Worm (Caenorhabditis elegans): ENCODE results near the gene egl-26.

egl-26 gene

DNA sequence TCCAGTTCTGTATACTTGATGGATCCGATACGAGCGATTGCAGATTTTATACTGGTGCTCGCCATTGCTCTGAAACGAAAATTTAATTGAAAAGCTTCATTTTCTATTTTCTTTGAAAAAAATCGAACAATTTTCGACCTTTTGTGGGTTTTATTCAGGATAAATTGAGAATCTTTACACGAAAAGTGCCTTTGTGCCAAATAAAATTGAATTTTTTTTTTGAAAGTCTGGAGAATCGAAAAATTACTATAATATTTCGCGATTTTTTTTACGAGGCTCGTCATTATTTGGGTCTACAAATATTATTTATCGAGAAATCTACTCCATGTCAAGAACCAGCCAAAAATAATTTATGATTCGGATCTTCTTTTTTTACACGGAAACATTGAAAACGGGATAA is 27.5 kb upstream of the egl-26 start, which contains the start of gene F23F1.10:
F23F1.10 (minus strand) TSS at position 69 of the 400 bp plus-strand sequence.
- no peak for TF ChIP-seq nhr-237 (tag; optimal IDR thresholded peaks at IDR 0.05)
- no peak for TF ChIP-seq ztf-11 (tag; optimal IDR thresholded peaks at IDR 0.05)
- TF ChIP-seq lin-11 (tag; optimal IDR thresholded peaks at IDR 0.05), result no peak
- TF ChIP-seq unc-55 (GFP tag; optimal IDR thresholded peaks at IDR 0.05), result no peak
- TF ChIP-seq skn-1 (tag; optimal IDR thresholded peaks at IDR 0.05), result no peak
- no peak for TF ChIP-seq F13H6.1 (tag; optimal IDR thresholded peaks at IDR 0.05)
- no peak for TF ChIP-seq crh-2 (tag; optimal IDR thresholded peaks at IDR 0.05)
- no peak for TF ChIP-seq blmp-1 (tag; optimal IDR thresholded peaks at IDR 0.05; ENCODE audit: insufficient read depth)

DNA sequence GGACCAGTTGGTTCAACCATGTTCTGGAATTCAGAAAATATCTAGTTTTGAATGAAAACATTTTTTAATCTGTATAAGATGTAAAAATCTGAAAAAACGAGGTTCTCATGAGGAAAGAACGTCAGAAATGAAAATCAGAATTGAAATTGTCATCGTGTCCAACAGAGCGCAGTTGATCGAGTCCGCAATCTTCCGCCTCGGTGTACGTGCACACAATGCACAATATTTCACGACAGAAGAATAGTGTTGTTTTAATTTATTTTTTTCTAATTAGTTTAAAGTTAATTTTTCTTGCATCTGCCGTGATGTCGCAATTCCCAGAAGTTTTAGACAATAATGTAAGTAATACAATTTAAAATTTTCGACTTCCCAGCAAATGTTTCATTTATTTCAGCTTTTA is 25.8 kb upstream of the egl-26 start, which contains the start of gene nfyc-1:
nfyc-1 (plus strand) TSS at position 268 of the 400 bp plus-strand sequence.
- TF ChIP-seq fos-1 (tag; optimal IDR thresholded peaks at IDR 0.05) (peak; percentile 57), blmp-1 (tag; optimal IDR thresholded peaks at IDR 0.05; ENCODE audit: insufficient read depth) (peak; percentile 26), unc-62 (GFP tag; optimal IDR thresholded peaks at IDR 0.05) (no peak), nhr-21 (tag; optimal IDR thresholded peaks at IDR 0.05) (no peak), gmeb-1 (tag; optimal IDR thresholded peaks at IDR 0.05) (peak; percentile 48), ztf-4 (tag; optimal IDR thresholded peaks at IDR 0.05) (peak; percentile 24), lin-11 (tag; optimal IDR thresholded peaks at IDR 0.05) (peak; percentile 68), lsy-2 (tag; optimal IDR thresholded peaks at IDR 0.05) (peak in 1 of 2 experiments; percentile 82), nhr-25 (tag; optimal IDR thresholded peaks at IDR 0.05) (peak; percentile 41), zag-1 (tag; optimal IDR thresholded peaks at IDR 0.05) (no peak), crh-2 (tag; optimal IDR thresholded peaks at IDR 0.05) (peak; percentile 77), unc-55 (GFP tag; optimal IDR thresholded peaks at IDR 0.05) (peak; percentile 81), sma-9 (GFP tag; optimal IDR thresholded peaks at IDR 0.05) (peak; percentile 43), sma-9 (tag; optimal IDR thresholded peaks at IDR 0.05) (no peak), nhr-23 (tag; optimal IDR thresholded peaks at IDR 0.05) (no peak), sem-4 (tag; optimal IDR thresholded peaks at IDR 0.05) (no peak), C34F6.9 (tag; optimal IDR thresholded peaks at IDR 0.05) (peak; percentile 87), sma-3 (GFP tag; optimal IDR thresholded peaks at IDR 0.05) (peak; percentile 25), nhr-11 (tag; optimal IDR thresholded peaks at IDR 0.05) (no peak), nhr-129 (tag; optimal IDR thresholded peaks at IDR 0.05) (peak; percentile 60), nhr-12 (tag; optimal IDR thresholded peaks at IDR 0.05) (no peak), F13H6.1 (tag; optimal IDR thresholded peaks at IDR 0.05) (peak; percentile 23), lin-13 (GFP tag; optimal IDR thresholded peaks at IDR 0.05) (peak; percentile 68), skn-1 (tag; optimal IDR thresholded peaks at IDR 0.05) (peak; percentile 98)

DNA sequence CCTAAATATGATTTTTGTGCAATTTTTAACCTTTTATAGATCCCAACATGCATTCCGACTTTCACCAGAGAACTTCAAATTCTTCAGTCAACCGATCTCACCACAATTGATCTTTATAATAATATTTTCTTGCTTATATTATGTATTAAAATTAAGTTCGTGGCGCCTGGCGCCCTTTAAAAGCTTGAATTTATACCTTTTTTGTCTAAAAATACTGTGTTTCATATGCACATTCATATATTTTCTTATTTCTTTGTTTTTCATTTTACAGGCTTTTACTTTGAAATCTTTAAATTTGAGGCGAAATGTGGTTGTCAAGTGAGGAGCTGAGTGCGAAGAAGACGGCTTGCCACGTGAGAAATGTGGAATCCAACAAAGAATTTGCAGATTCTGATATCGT is 24.7 kb upstream of the egl-26 start, which contains the start of gene rpoa-49:
rpoa-49 (plus strand) TSS at position 301 of the 400 bp plus-strand sequence.
- no peak for TF ChIP-seq mbf-1 (tag; optimal IDR thresholded peaks at IDR 0.05)
- no peak for TF ChIP-seq ztf-11 (tag; optimal IDR thresholded peaks at IDR 0.05)
- TF ChIP-seq unc-39 (tag; optimal IDR thresholded peaks at IDR 0.05), result no peak
- no peak for TF ChIP-seq unc-62 (GFP tag; optimal IDR thresholded peaks at IDR 0.05)

DNA sequence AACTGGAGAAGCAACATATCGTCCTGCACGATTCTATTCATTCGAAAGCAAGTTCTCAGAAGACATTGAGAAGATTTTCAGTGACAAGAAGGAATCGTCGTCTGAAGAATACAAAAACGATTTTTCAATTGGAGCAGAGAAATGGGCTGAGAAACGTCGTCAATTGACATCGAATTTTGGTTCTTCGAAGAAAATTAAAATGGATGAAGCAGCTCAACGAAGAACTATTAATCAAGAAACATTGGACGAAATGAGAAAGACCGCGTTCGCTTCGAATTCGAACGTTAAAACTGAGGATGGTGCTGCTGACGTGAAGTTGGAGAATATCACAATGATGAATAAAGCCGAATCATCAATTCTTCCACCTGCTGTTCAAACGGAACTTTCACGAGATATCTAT is 23.3 kb upstream of the egl-26 start, which contains the start of gene rpt-4:
rpt-4 (minus strand) TSS at position 101 of the 400 bp plus-strand sequence.
- no peak for TF ChIP-seq ZK546.5 (tag; optimal IDR thresholded peaks at IDR 0.05)

DNA sequence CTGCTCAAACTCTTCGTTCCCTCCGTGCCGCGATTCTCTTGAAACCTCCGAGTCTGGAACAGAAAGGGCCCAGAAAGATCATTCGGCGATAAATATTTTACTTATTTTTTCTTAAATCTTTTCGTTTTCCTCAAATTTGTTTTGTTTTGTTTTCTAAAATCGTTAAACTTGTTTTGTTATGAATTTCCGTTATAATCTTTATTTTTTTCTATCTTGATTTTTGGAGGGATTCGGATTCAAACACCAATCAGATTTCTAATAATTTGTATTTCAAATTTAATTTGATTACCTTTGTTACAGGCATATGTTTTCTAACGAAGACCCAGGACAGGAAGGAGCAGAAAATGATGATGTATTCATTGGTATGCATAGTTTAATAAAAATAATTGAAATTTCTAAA is 22.2 kb upstream of the egl-26 start, which contains the start of gene C23H3.5:
C23H3.5 (plus strand) TSS at position 301 of the 400 bp plus-strand sequence.
- TF ChIP-seq ceh-16 (tag; optimal IDR thresholded peaks at IDR 0.05) (no peak), mab-5 (tag; optimal IDR thresholded peaks at IDR 0.05) (no peak), F13H6.1 (tag; optimal IDR thresholded peaks at IDR 0.05) (no peak), snpc-4 (tag; optimal IDR thresholded peaks at IDR 0.05) (no peak), sma-9 (GFP tag; optimal IDR thresholded peaks at IDR 0.05) (no peak), sma-9 (tag; optimal IDR thresholded peaks at IDR 0.05) (no peak), fos-1 (tag; optimal IDR thresholded peaks at IDR 0.05) (no peak), unc-62 (GFP tag; optimal IDR thresholded peaks at IDR 0.05) (no peak), elt-3 (tag; optimal IDR thresholded peaks at IDR 0.05) (no peak), lin-13 (GFP tag; optimal IDR thresholded peaks at IDR 0.05) (no peak), nhr-25 (tag; optimal IDR thresholded peaks at IDR 0.05) (no peak), elt-1 (tag; optimal IDR thresholded peaks at IDR 0.05) (no peak), ceh-82 (tag; optimal IDR thresholded peaks at IDR 0.05) (no peak), skn-1 (tag; optimal IDR thresholded peaks at IDR 0.05) (no peak), ztf-1 (GFP tag; conservative IDR thresholded peaks at IDR 0.05) (no peak), nhr-237 (tag; optimal IDR thresholded peaks at IDR 0.05) (no peak), zag-1 (tag; optimal IDR thresholded peaks at IDR 0.05) (no peak), nhr-77 (tag; optimal IDR thresholded peaks at IDR 0.05) (no peak), lin-11 (tag; optimal IDR thresholded peaks at IDR 0.05) (no peak), nhr-11 (tag; optimal IDR thresholded peaks at IDR 0.05) (no peak), alr-1 (tag; optimal IDR thresholded peaks at IDR 0.05) (no peak)
